Worm (Caenorhabditis elegans) whole organism, young adult: ENCODE measurements around the gene spp-10.
A peak's percentile ranks its signal among the peaks of the same experiment; 100 is the strongest.

Source experiments
- B0336.3 ChIP-seq: fragments of 200-800 bp; sonication (Bioruptor generic); IDR thresholded peaks from 2 replicates; pipeline ENCODE4 v1.3.6; 2022; ENCODE audit warnings: missing genetic modification characterization, missing compliant biosample characterization
- C06A6.2 ChIP-seq: fragments of 200-800 bp; sonication (Bioruptor generic); conservative IDR thresholded peaks from 2 replicates; pipeline ENCODE4 v1.3.6; 2022; ENCODE audit warnings: missing genetic modification characterization, missing compliant biosample characterization
- F22D6.2 ChIP-seq: sonication (generic microtip); optimal IDR thresholded peaks from 2 replicates; lab custom pipeline; 2016; ENCODE audit warnings: mild to moderate bottlenecking, missing genetic modification characterization, missing compliant biosample characterization
- F23B12.7 ChIP-seq: sonication (generic microtip); optimal IDR thresholded peaks from 2 replicates; lab custom pipeline; 2017; ENCODE audit warnings: missing genetic modification characterization, mild to moderate bottlenecking, missing compliant biosample characterization, antibody characterized with exemption, moderate library complexity; ENCODE audit not compliant: insufficient read depth
- F33H1.4 ChIP-seq: fragments of 200-800 bp; sonication (Bioruptor generic); IDR thresholded peaks from 2 replicates; pipeline ENCODE4 v1.3.6; 2022; ENCODE audit warnings: missing genetic modification reagents, missing genetic modification characterization, missing compliant biosample characterization
- F37B4.10 ChIP-seq: fragments of 200-800 bp; sonication (Bioruptor generic); IDR thresholded peaks from 2 replicates; pipeline ENCODE4 v1.3.6; 2022; ENCODE audit warnings: missing genetic modification characterization, missing compliant biosample characterization
- F49E8.2 ChIP-seq: sonication (generic microtip); optimal IDR thresholded peaks from 3 replicates; lab custom pipeline; 2017; ENCODE audit warnings: missing genetic modification characterization, mild to moderate bottlenecking, missing compliant biosample characterization, antibody characterized with exemption, moderate library complexity; ENCODE audit not compliant: insufficient read depth
- F57C9.4 ChIP-seq: sonication (generic microtip); optimal IDR thresholded peaks from 2 replicates; lab custom pipeline; 2017; ENCODE audit warnings: mild to moderate bottlenecking, missing genetic modification characterization, missing compliant biosample characterization
- Y79H2A.3 ChIP-seq: fragments of 200-800 bp; sonication (Bioruptor generic); conservative IDR thresholded peaks from 2 replicates; pipeline ENCODE4 v1.3.6; 2022; ENCODE audit warnings: missing genetic modification reagents, missing genetic modification characterization, missing compliant biosample characterization
- ZK185.1 ChIP-seq: sonication (generic microtip); optimal IDR thresholded peaks from 2 replicates; lab custom pipeline; 2016; ENCODE audit warnings: mild to moderate bottlenecking, missing genetic modification characterization, missing compliant biosample characterization; ENCODE audit not compliant: poor library complexity, severe bottlenecking
- attf-3 ChIP-seq: fragments of 200-800 bp; sonication (Bioruptor generic); conservative IDR thresholded peaks from 2 replicates; pipeline ENCODE4 v1.3.6; 2022; ENCODE audit warnings: missing genetic modification reagents, missing genetic modification characterization, missing compliant biosample characterization
- attf-5 ChIP-seq: fragments of 200-800 bp; sonication (Bioruptor generic); optimal IDR thresholded peaks from 2 replicates; lab custom pipeline; 2018; ENCODE audit warnings: mild to moderate bottlenecking, missing genetic modification characterization, missing compliant biosample characterization
- attf-6 ChIP-seq: fragments of 200-800 bp; sonication (Bioruptor generic); IDR thresholded peaks from 2 replicates; pipeline ENCODE4 v1.3.6; 2022; ENCODE audit warnings: missing genetic modification reagents, missing genetic modification characterization, missing compliant biosample characterization
- cebp-1 ChIP-seq, 2 experiments: fragments of 200-800 bp in 1 of 2; sonication (Bioruptor generic) in 1 of 2; sonication (generic microtip) in 1 of 2; IDR thresholded peaks in 1 of 2; optimal IDR thresholded peaks in 1 of 2; 2 replicates each; pipeline versions ENCODE4 v1.3.6 to Lab custom; 2017 to 2022; ENCODE audit warnings: missing compliant biosample characterization in 2 of 2, missing genetic modification characterization in 2 of 2, mild to moderate bottlenecking in 1 of 2, missing genetic modification reagents in 1 of 2, moderate library complexity in 1 of 2
- ceh-27 ChIP-seq: fragments of 200-800 bp; sonication (Bioruptor generic); optimal IDR thresholded peaks from 2 replicates; lab custom pipeline; 2018; ENCODE audit warnings: mild to moderate bottlenecking, missing genetic modification characterization, moderate library complexity, missing compliant biosample characterization
- die-1 ChIP-seq: sonication (generic microtip); optimal IDR thresholded peaks from 2 replicates; lab custom pipeline; 2016; ENCODE audit warnings: missing genotype, mild to moderate bottlenecking, missing genetic modification characterization, missing compliant biosample characterization
- dox-1 ChIP-seq: fragments of 200-800 bp; sonication (Bioruptor generic); IDR thresholded peaks from 2 replicates; pipeline ENCODE4 v1.3.6; 2022; ENCODE audit warnings: missing genetic modification reagents, missing genetic modification characterization, missing compliant biosample characterization
- dpff-1 ChIP-seq: sonication (generic microtip); optimal IDR thresholded peaks from 2 replicates; lab custom pipeline; 2017; ENCODE audit warnings: mild to moderate bottlenecking, missing genetic modification characterization, missing compliant biosample characterization
- ets-4 ChIP-seq: fragments of 200-800 bp; sonication (Bioruptor generic); optimal IDR thresholded peaks from 2 replicates; lab custom pipeline; 2018; ENCODE audit warnings: mild to moderate bottlenecking, missing genetic modification characterization, missing compliant biosample characterization
- gei-17 ChIP-seq: fragments of 200-800 bp; sonication (Bioruptor generic); optimal IDR thresholded peaks from 2 replicates; lab custom pipeline; 2018; ENCODE audit warnings: mild to moderate bottlenecking, missing genetic modification characterization, missing compliant biosample characterization
- hlh-26 ChIP-seq: fragments of 200-800 bp; sonication (Bioruptor generic); conservative IDR thresholded peaks from 2 replicates; pipeline ENCODE4 v1.3.6; 2022; ENCODE audit warnings: missing genetic modification reagents, missing genetic modification characterization, missing compliant biosample characterization
- hmg-1.2 ChIP-seq: fragments of 200-800 bp; sonication (Bioruptor generic); IDR thresholded peaks from 2 replicates; pipeline ENCODE4 v1.3.6; 2022; ENCODE audit warnings: missing genetic modification reagents, missing genetic modification characterization, missing compliant biosample characterization
- hrde-1 ChIP-seq: sonication (generic microtip); optimal IDR thresholded peaks from 2 replicates; lab custom pipeline; 2016; ENCODE audit warnings: missing genetic modification characterization, mild to moderate bottlenecking, missing compliant biosample characterization, moderate library complexity, missing genotype, missing genetic modification reagents, borderline replicate concordance
- lin-26 ChIP-seq: fragments of 200-800 bp; sonication (Bioruptor generic); IDR thresholded peaks from 2 replicates; pipeline ENCODE4 v1.3.6; 2022; ENCODE audit warnings: missing genetic modification reagents, missing genetic modification characterization, missing compliant biosample characterization
- lin-35 ChIP-seq, 3 experiments: fragments of 150-350 bp in 2 of 3; sonication (generic microtip) in 1 of 3; optimal IDR thresholded peaks; 2 replicates each; lab custom pipeline; 2014 to 2018; ENCODE audit warnings: missing biosample characterization in 3 of 3, missing genetic modification characterization in 3 of 3, missing genetic modification reagents in 3 of 3
- lin-40 ChIP-seq: sonication (generic microtip); optimal IDR thresholded peaks from 2 replicates; lab custom pipeline; 2016; ENCODE audit warnings: missing genetic modification characterization, mild to moderate bottlenecking, missing compliant biosample characterization, missing genotype, missing genetic modification reagents
- lir-1 ChIP-seq: fragments of 200-800 bp; sonication (Bioruptor generic); conservative IDR thresholded peaks from 2 replicates; pipeline ENCODE4 v1.3.6; 2022; ENCODE audit warnings: missing genetic modification reagents, missing genetic modification characterization, missing compliant biosample characterization
- lsy-27 ChIP-seq: sonication (generic microtip); optimal IDR thresholded peaks from 2 replicates; lab custom pipeline; 2017; ENCODE audit warnings: missing genetic modification characterization, mild to moderate bottlenecking, missing compliant biosample characterization, antibody characterized with exemption, missing genotype, borderline replicate concordance; ENCODE audit not compliant: insufficient read depth
- madf-10 ChIP-seq: sonication (generic microtip); optimal IDR thresholded peaks from 2 replicates; lab custom pipeline; 2016; ENCODE audit warnings: mild to moderate bottlenecking, missing genetic modification characterization, missing compliant biosample characterization
- mcd-1 ChIP-seq: fragments of 200-800 bp; sonication (Bioruptor generic); IDR thresholded peaks from 2 replicates; pipeline ENCODE4 v1.3.6; 2022; ENCODE audit warnings: missing genetic modification reagents, missing genetic modification characterization, missing compliant biosample characterization
- mxl-1 ChIP-seq: sonication (generic microtip); optimal IDR thresholded peaks from 2 replicates; lab custom pipeline; 2016; ENCODE audit warnings: missing genetic modification characterization, missing compliant biosample characterization
- nfya-1 ChIP-seq: sonication (generic microtip); optimal IDR thresholded peaks from 2 replicates; lab custom pipeline; 2017; ENCODE audit warnings: antibody characterized with exemption, missing compliant biosample characterization, missing genetic modification characterization, borderline replicate concordance; ENCODE audit not compliant: insufficient read depth
- nfyb-1 ChIP-seq: fragments of 200-800 bp; sonication (Bioruptor generic); IDR thresholded peaks from 2 replicates; pipeline ENCODE4 v1.3.6; 2022; ENCODE audit warnings: missing genetic modification reagents, missing genetic modification characterization, missing compliant biosample characterization
- nhr-120 ChIP-seq: fragments of 200-800 bp; sonication (Bioruptor generic); IDR thresholded peaks from 2 replicates; pipeline ENCODE4 v1.3.6; 2022; ENCODE audit warnings: missing genetic modification characterization, missing compliant biosample characterization
- nhr-90 ChIP-seq: sonication (generic microtip); optimal IDR thresholded peaks from 2 replicates; lab custom pipeline; 2016; ENCODE audit warnings: missing genotype, mild to moderate bottlenecking, missing genetic modification characterization, missing compliant biosample characterization
- pha-4 ChIP-seq: fragments of 150-350 bp; sonication (generic microtip); optimal IDR thresholded peaks from 2 replicates; lab custom pipeline; 2014; ENCODE audit warnings: missing biosample characterization, missing genetic modification reagents, missing genetic modification characterization
- rec-8 ChIP-seq, 2 experiments: sonication (generic microtip); optimal IDR thresholded peaks; 2 replicates each; lab custom pipeline; 2016; ENCODE audit warnings: mild to moderate bottlenecking in 2 of 2, missing genetic modification characterization in 2 of 2, missing genetic modification reagents in 2 of 2, missing genotype in 2 of 2, missing biosample characterization in 1 of 2, missing compliant biosample characterization in 1 of 2, moderate library complexity in 1 of 2
- sdz-38 ChIP-seq: sonication (generic microtip); optimal IDR thresholded peaks from 2 replicates; lab custom pipeline; 2016; ENCODE audit warnings: missing genotype, missing genetic modification characterization, missing compliant biosample characterization
- sea-2 ChIP-seq: fragments of 200-800 bp; sonication (Bioruptor generic); IDR thresholded peaks from 2 replicates; pipeline ENCODE4 v1.3.6; 2022; ENCODE audit warnings: missing genetic modification characterization, missing compliant biosample characterization
- snpc-4 ChIP-seq, 5 experiments: fragments of 150-350 bp in 1 of 5; sonication (generic microtip) in 4 of 5; optimal IDR thresholded peaks; 2 replicates each; lab custom pipeline; 2014 to 2018; ENCODE audit warnings: missing genetic modification characterization in 5 of 5, missing biosample characterization in 3 of 5, antibody characterized with exemption in 2 of 5, mild to moderate bottlenecking in 2 of 5, missing compliant biosample characterization in 2 of 5, missing genotype in 2 of 5, moderate library complexity in 2 of 5, missing genetic modification reagents in 1 of 5
- sptf-2 ChIP-seq: fragments of 200-800 bp; sonication (Bioruptor generic); optimal IDR thresholded peaks from 2 replicates; lab custom pipeline; 2018; ENCODE audit warnings: mild to moderate bottlenecking, missing genetic modification characterization, missing compliant biosample characterization
- tlf-1 ChIP-seq: fragments of 200-800 bp; sonication (Bioruptor generic); optimal IDR thresholded peaks from 2 replicates; lab custom pipeline; 2018; ENCODE audit warnings: mild to moderate bottlenecking, missing genetic modification characterization, missing compliant biosample characterization
- ztf-22 ChIP-seq: fragments of 200-800 bp; sonication (Bioruptor generic); optimal IDR thresholded peaks from 2 replicates; lab custom pipeline; 2018; ENCODE audit warnings: mild to moderate bottlenecking, missing genetic modification characterization, moderate library complexity, missing compliant biosample characterization
- ztf-25 ChIP-seq: fragments of 200-800 bp; sonication (Bioruptor generic); IDR thresholded peaks from 2 replicates; pipeline ENCODE4 v1.3.6; 2022; ENCODE audit warnings: missing genetic modification reagents, missing genetic modification characterization, missing compliant biosample characterization
- ztf-26 ChIP-seq: sonication (generic microtip); optimal IDR thresholded peaks from 2 replicates; lab custom pipeline; 2017; ENCODE audit warnings: missing genetic modification characterization, missing compliant biosample characterization
- ztf-3 ChIP-seq: fragments of 200-800 bp; sonication (Bioruptor generic); optimal IDR thresholded peaks from 2 replicates; lab custom pipeline; 2018; ENCODE audit warnings: mild to moderate bottlenecking, missing genetic modification characterization, missing compliant biosample characterization

The spp-10 gene

ce11 chrIV:8527598-8528012 is 50.6 kb downstream of the spp-10 start (continued):
- TF ChIP-seq gei-17 (GFP tag; lab: Kevin White, UChicago) = peak; percentile 70
- peak; percentile 36; the same call in 1 of the 2 replicates for TF ChIP-seq mcd-1
- no peak for TF ChIP-seq nfya-1 (tag; lab: Kevin White, UChicago)
- no peak for TF ChIP-seq hlh-26 (GFP tag; lab: Robert Waterston, UW)
- peak; percentile 86 for TF ChIP-seq nfyb-1
- TF ChIP-seq nhr-90 (tag; lab: Kevin White, UChicago) = peak; percentile 88
- TF ChIP-seq nhr-120 = no peak
- TF ChIP-seq sptf-2 = peak; percentile 22
- 0 out of 2 replicates have a peak, but pooled peaks have one; percentile 62 for TF ChIP-seq Y79H2A.3 (GFP tag; lab: Robert Waterston, UW)
- no peak for TF ChIP-seq sdz-38 (tag; lab: Kevin White, UChicago)
- no peak for TF ChIP-seq rec-8 (tag; optimal IDR thresholded peaks at IDR 0.05; lab: Kevin White, UChicago)
- TF ChIP-seq die-1 = peak; percentile 55
- peak; percentile 34 for TF ChIP-seq ZK185.1 (tag; lab: Kevin White, UChicago)
- TF ChIP-seq F33H1.4 = no peak
- TF ChIP-seq pha-4 = peak; percentile 78
- TF ChIP-seq lin-40 (tag; lab: Kevin White, UChicago) = peak; percentile 93
- TF ChIP-seq ztf-22 (GFP tag; lab: Kevin White, UChicago) = peak; percentile 99
- TF ChIP-seq F37B4.10 = 0 out of 2 replicates have a peak, but pooled peaks have one; percentile 66
- no peak for TF ChIP-seq attf-3 (GFP tag; lab: Robert Waterston, UW)
- TF ChIP-seq mxl-1 = no peak
- TF ChIP-seq attf-5 (GFP tag; lab: Kevin White, UChicago) = peak; percentile 60
- peak; percentile 81 for TF ChIP-seq B0336.3 (GFP tag; lab: Robert Waterston, UW)
- no peak for TF ChIP-seq lsy-27 (tag; lab: Kevin White, UChicago)
- no peak for TF ChIP-seq F23B12.7 (tag; lab: Kevin White, UChicago)
- TF ChIP-seq dox-1 = no peak; the same call in 1 of the 2 replicates
- no peak for TF ChIP-seq snpc-4 (GFP tag; optimal IDR thresholded peaks at IDR 0.05; lab: Kevin White, UChicago)
- peak in 3 of 4 experiments; percentile 13 to 68 (median 59) for TF ChIP-seq snpc-4 (tag; optimal IDR thresholded peaks at IDR 0.05; lab: Kevin White, UChicago)
- peak; percentile 61 for TF ChIP-seq ztf-3 (GFP tag; lab: Kevin White, UChicago)
- TF ChIP-seq dpff-1 (tag; lab: Kevin White, UChicago) = no peak
- TF ChIP-seq tlf-1 (GFP tag; lab: Kevin White, UChicago) = peak; percentile 87
- 0 out of 2 replicates have a peak, but pooled peaks have one; percentile 17 for TF ChIP-seq lin-26 (GFP tag; lab: Robert Waterston, UW)
- no peak for TF ChIP-seq ceh-27 (GFP tag; lab: Kevin White, UChicago)
- peak; percentile 90 for TF ChIP-seq C06A6.2 (GFP tag; lab: Robert Waterston, UW)
- no peak for TF ChIP-seq hrde-1 (tag; lab: Kevin White, UChicago)
- peak; percentile 97 for TF ChIP-seq ets-4 (GFP tag; lab: Kevin White, UChicago)
- TF ChIP-seq hmg-1.2 (GFP tag; lab: Robert Waterston, UW) = peak; percentile 75
- no peak for TF ChIP-seq F49E8.2 (tag; lab: Kevin White, UChicago)
- TF ChIP-seq lin-35 (GFP tag; optimal IDR thresholded peaks at IDR 0.05; lab: Kevin White, UChicago) = peak in 1 of 3 experiments; percentile 14
- TF ChIP-seq ztf-25 = no peak
- TF ChIP-seq madf-10 = peak; percentile 86
- no peak for TF ChIP-seq F57C9.4
- peak; percentile 64 for TF ChIP-seq lir-1 (GFP tag; lab: Robert Waterston, UW)
- no peak for TF ChIP-seq cebp-1 (GFP tag; IDR thresholded peaks at IDR 0.05; lab: Robert Waterston, UW)
- peak; percentile 84 for TF ChIP-seq cebp-1 (tag; optimal IDR thresholded peaks at IDR 0.05; lab: Kevin White, UChicago)
- peak; percentile 93 for TF ChIP-seq F22D6.2 (tag; lab: Kevin White, UChicago)
- TF ChIP-seq sea-2 (GFP tag; lab: Robert Waterston, UW) = no peak
- peak; percentile 93 for TF ChIP-seq ztf-26 (tag; lab: Kevin White, UChicago)
- TF ChIP-seq attf-6 (GFP tag; lab: Robert Waterston, UW) = no peak
